Fruit fly (Drosophila melanogaster) whole organism, prepupa: ENCODE measurements around the gene Rlip.

Experiments used
- Blimp-1 ChIP-seq: fragments of 200-800 bp; sonication (Bioruptor generic); optimal IDR thresholded peaks from 3 replicates; lab custom pipeline; 2017; ENCODE audit warnings: missing biosample characterization, missing genetic modification characterization, mild to moderate bottlenecking, moderate library complexity, missing genetic modification reagents
- CG3919 ChIP-seq: fragments of 200-800 bp; sonication (Bioruptor generic); optimal IDR thresholded peaks from 3 replicates; lab custom pipeline; 2016; ENCODE audit warnings: missing biosample characterization, missing genetic modification characterization
- CG6163 ChIP-seq: fragments of 200-800 bp; sonication (Bioruptor generic); IDR thresholded peaks from 3 replicates; pipeline ENCODE4 v1.3.6; 2022; ENCODE audit warnings: missing biosample characterization, missing genetic modification characterization
- Met ChIP-seq: fragments of 200-800 bp; sonication (Bioruptor generic); optimal IDR thresholded peaks from 3 replicates; lab custom pipeline; 2016; ENCODE audit warnings: missing biosample characterization, missing genetic modification characterization
- fkh ChIP-seq: fragments of 200-800 bp; sonication (Bioruptor generic); optimal IDR thresholded peaks from 3 replicates; lab custom pipeline; 2017; ENCODE audit warnings: missing biosample characterization, mild to moderate bottlenecking, missing genetic modification characterization, moderate library complexity
- ss ChIP-seq, 2 experiments: fragments of 200-800 bp; sonication (Bioruptor generic); optimal IDR thresholded peaks; 2 replicates in 1 of 2; 3 replicates in 1 of 2; lab custom pipeline; 2017 to 2018; ENCODE audit warnings: mild to moderate bottlenecking in 2 of 2, missing biosample characterization in 2 of 2, missing genetic modification characterization in 2 of 2, moderate library complexity in 1 of 2

DNA sequence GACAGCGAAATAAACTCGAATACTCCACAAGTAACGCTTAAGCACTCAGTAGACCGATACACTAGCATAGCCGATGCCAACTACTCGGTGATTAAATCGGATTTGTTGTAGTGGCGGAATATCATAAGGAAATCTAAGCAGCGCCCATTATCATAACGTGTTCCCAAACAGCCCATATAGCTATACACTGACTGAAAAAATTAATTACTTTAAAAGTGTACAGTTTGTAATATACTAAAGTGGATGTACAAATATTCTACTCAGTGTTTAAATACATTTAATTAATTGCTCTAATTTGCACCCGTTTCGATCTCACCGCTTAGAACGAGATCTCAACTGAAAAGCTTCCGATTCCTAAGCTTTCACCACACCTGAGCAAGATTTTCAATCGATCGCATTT lies 31.2 kb downstream of the Rlip start, which contains the start of gene CG7079:
- no peak for TF ChIP-seq Blimp-1 (GFP tag; lab: Kevin White, UChicago)
- TF ChIP-seq CG3919 (GFP tag; lab: Kevin White, UChicago), result no peak
- TF ChIP-seq CG6163, result no peak
- no peak for TF ChIP-seq fkh (GFP tag; lab: Kevin White, UChicago)
- no peak for TF ChIP-seq ss (GFP tag; optimal IDR thresholded peaks at IDR 0.05; lab: Kevin White, UChicago)
- TF ChIP-seq Met (GFP tag; lab: Kevin White, UChicago), result no peak
